Worm (Caenorhabditis elegans): ENCODE data around the gene gst-3.

DNA sequence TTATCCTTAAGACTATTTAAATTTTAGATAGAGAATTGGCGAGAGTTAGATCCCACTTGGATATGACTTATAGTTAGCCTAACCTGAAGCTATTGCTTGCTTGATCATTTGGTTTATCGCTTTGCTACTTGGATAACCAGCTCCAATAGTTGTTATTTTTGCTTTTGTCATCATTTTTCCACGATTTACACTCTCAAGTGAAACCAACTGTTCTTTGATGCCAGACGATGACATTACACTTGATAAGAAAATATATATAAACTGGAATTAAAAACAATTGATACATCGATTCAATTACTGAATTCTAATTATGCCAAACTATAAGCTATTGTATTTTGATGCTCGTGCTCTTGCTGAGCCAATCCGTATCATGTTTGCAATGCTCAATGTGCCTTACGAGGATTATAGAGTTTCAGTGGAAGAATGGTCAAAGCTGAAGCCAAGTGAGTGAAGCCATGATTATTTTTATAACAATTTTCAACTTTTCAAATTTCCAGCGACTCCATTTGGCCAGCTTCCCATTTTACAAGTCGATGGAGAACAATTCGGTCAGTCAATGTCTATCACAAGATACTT is 2.0 kb upstream of the gst-3 start, which contains the start of the genes gst-2, gst-4 and dhs-12:
- TF ChIP-seq ceh-82 (tag; optimal IDR thresholded peaks at IDR 0.05) (no peak), pqm-1 (tag; optimal IDR thresholded peaks at IDR 0.05) (no peak), nhr-11 (tag; optimal IDR thresholded peaks at IDR 0.05) (no peak), unc-130 (tag; optimal IDR thresholded peaks at IDR 0.05) (no peak), C34B4.2 (tag; optimal IDR thresholded peaks at IDR 0.05) (no peak), fos-1 (tag; optimal IDR thresholded peaks at IDR 0.05) (no peak), fkh-10 (GFP tag; optimal IDR thresholded peaks at IDR 0.05) (no peak), lin-35 (GFP tag; optimal IDR thresholded peaks at IDR 0.05) (no peak), efl-1 (optimal IDR thresholded peaks at IDR 0.05) (no peak), efl-1 (GFP tag; optimal IDR thresholded peaks at IDR 0.05 in 1 of 2) (no peak), lsy-2 (tag; optimal IDR thresholded peaks at IDR 0.05) (no peak), grh-1 (GFP tag; IDR thresholded peaks at IDR 0.05) (no peak), unc-62 (GFP tag; optimal IDR thresholded peaks at IDR 0.05) (no peak)
